Worm (Caenorhabditis elegans): ENCODE results near the gene clec-35.

Gene clec-35

DNA sequence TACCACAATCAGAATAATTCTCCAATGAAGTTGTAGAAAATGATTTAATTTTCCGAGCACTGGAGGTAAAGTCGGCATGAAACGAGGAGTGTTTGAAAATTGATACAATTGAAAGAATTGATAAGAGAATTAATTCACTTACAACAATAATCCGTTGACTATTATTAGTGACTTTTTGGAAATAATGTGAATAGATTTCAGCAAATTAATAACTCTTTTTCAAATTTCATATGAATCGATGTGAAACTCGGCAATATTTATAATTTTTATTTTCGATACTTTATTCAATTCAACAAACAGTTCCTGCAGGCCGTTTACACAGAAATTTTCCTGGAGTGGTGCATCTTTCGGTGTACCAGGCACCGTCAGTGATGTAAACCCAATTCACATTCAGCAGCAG, 1.9 kb downstream of the clec-35 start, which contains the start of gene clec-37:
Gene clec-37, minus strand, starts transcription at position 101 of the 400 bp plus-strand sequence.
- TF ChIP-seq ceh-62 (tag; optimal IDR thresholded peaks at IDR 0.05), result no peak
- TF ChIP-seq ceh-82 (tag; optimal IDR thresholded peaks at IDR 0.05), result no peak
- TF ChIP-seq nhr-237 (tag; optimal IDR thresholded peaks at IDR 0.05), result no peak
- TF ChIP-seq nhr-76 (tag; optimal IDR thresholded peaks at IDR 0.05), result no peak
- no peak for TF ChIP-seq lin-13 (GFP tag; optimal IDR thresholded peaks at IDR 0.05)

- no peak for TF ChIP-seq lim-7 (GFP tag; IDR thresholded peaks at IDR 0.05)
- TF ChIP-seq dmd-6 (GFP tag; IDR thresholded peaks at IDR 0.05), result peak; percentile 38; the same call in 1 of the 2 replicates
- TF ChIP-seq fos-1 (tag; optimal IDR thresholded peaks at IDR 0.05), result no peak
- TF ChIP-seq nhr-28 (tag; optimal IDR thresholded peaks at IDR 0.05), result no peak
- no peak for TF ChIP-seq sdz-12 (GFP tag; optimal IDR thresholded peaks at IDR 0.05)
- TF ChIP-seq dpl-1 (GFP tag; optimal IDR thresholded peaks at IDR 0.05), result no peak
- TF ChIP-seq unc-62 (GFP tag; optimal IDR thresholded peaks at IDR 0.05 in 1 of 2), result peak in 1 of 2 experiments; percentile 77
- TF ChIP-seq unc-62 (tag; optimal IDR thresholded peaks at IDR 0.05), result no peak
These were observed 5.4 kb downstream of the clec-35 start, which contains the start of the genes clec-36 and clec-26 for ce11 chrV:16848498-16848897. clec-36 (minus strand) TSS chrV:16848598. clec-26 (plus strand) TSS chrV:16848611.

ce11 chrV:16842941-16843340, 10.9 kb downstream of the clec-35 start, which contains the start of gene clec-25:
clec-25 (plus strand) TSS chrV:16843241.
- TF ChIP-seq R02D3.7 (tag; optimal IDR thresholded peaks at IDR 0.05), result no peak
- TF ChIP-seq ceh-62 (tag; optimal IDR thresholded peaks at IDR 0.05), result no peak
- no peak for TF ChIP-seq skn-1 (tag; optimal IDR thresholded peaks at IDR 0.05)
- no peak for TF ChIP-seq hlh-30 (tag; optimal IDR thresholded peaks at IDR 0.05; ENCODE audit: insufficient read depth)
- TF ChIP-seq zfp-3 (GFP tag; conservative IDR thresholded peaks at IDR 0.05), result no peak
- no peak for TF ChIP-seq lin-15B (tag; optimal IDR thresholded peaks at IDR 0.05)
- TF ChIP-seq lin-39 (tag; optimal IDR thresholded peaks at IDR 0.05), result no peak
- no peak for TF ChIP-seq snpc-4 (tag; optimal IDR thresholded peaks at IDR 0.05)
- no peak for TF ChIP-seq ceh-44 (GFP tag; IDR thresholded peaks at IDR 0.05)
- TF ChIP-seq dmd-9 (GFP tag; IDR thresholded peaks at IDR 0.05), result no peak
- TF ChIP-seq ctbp-1 (GFP tag; IDR thresholded peaks at IDR 0.05), result no peak
- no peak for TF ChIP-seq php-3 (GFP tag; IDR thresholded peaks at IDR 0.05)
- TF ChIP-seq cey-2 (tag; optimal IDR thresholded peaks at IDR 0.05; ENCODE audit: borderline replicate concordance, insufficient read depth), result no peak

DNA sequence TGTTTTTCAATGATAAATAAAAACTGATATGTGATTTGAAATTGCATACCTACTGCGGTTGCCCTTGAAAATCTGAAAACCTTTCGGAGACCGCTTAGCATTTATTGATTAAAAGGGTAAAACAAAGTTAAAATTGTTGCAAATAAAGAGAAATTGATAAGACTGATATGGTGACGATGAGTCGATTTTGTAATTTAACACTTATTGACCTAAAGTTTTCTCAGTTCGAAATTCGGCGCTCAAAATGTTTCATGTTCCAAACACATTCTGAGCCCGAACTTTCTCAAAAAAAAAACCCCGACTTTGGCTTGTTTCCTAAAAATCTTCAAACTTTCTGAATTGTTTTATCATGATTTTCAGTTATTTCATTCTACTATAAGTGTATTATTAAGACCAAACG, 12.9 kb downstream of the clec-35 start, which contains the start of gene clec-40:
Gene clec-40, minus strand, starts transcription at position 101 of the 400 bp plus-strand sequence.
- TF ChIP-seq F10B5.3 (tag; optimal IDR thresholded peaks at IDR 0.05) (no peak), ceh-32 (tag; optimal IDR thresholded peaks at IDR 0.05; ENCODE audit: poor library complexity) (no peak), hlh-30 (tag; optimal IDR thresholded peaks at IDR 0.05; ENCODE audit: insufficient read depth) (no peak), attf-4 (tag; optimal IDR thresholded peaks at IDR 0.05) (no peak), D1046.2 (GFP tag; IDR thresholded peaks at IDR 0.05) (no peak), T26A8.4 (GFP tag; IDR thresholded peaks at IDR 0.05) (no peak), cey-2 (tag; optimal IDR thresholded peaks at IDR 0.05; ENCODE audit: borderline replicate concordance, insufficient read depth) (no peak), snpc-1.2 (GFP tag; IDR thresholded peaks at IDR 0.05) (no peak), madf-9 (GFP tag; conservative IDR thresholded peaks at IDR 0.05) (no peak), lin-1 (GFP tag; IDR thresholded peaks at IDR 0.05) (no peak), F26F4.8 (GFP tag; conservative IDR thresholded peaks at IDR 0.05) (no peak), dmd-8 (GFP tag; IDR thresholded peaks at IDR 0.05) (no peak), ZK546.5 (tag; optimal IDR thresholded peaks at IDR 0.05) (no peak), egl-43 (GFP tag; IDR thresholded peaks at IDR 0.05) (no peak), Y48G9A.11 (GFP tag; IDR thresholded peaks at IDR 0.05) (no peak), ama-1 (optimal IDR thresholded peaks at IDR 0.05) (no peak), nhr-77 (tag; optimal IDR thresholded peaks at IDR 0.05) (no peak), lin-38 (GFP tag; IDR thresholded peaks at IDR 0.05) (no peak), nhr-237 (tag; optimal IDR thresholded peaks at IDR 0.05) (no peak), mdt-29 (GFP tag; IDR thresholded peaks at IDR 0.05) (no peak)
